Fruit fly (Drosophila melanogaster): ENCODE results near the gene Pld3.

Gene Pld3

DNA sequence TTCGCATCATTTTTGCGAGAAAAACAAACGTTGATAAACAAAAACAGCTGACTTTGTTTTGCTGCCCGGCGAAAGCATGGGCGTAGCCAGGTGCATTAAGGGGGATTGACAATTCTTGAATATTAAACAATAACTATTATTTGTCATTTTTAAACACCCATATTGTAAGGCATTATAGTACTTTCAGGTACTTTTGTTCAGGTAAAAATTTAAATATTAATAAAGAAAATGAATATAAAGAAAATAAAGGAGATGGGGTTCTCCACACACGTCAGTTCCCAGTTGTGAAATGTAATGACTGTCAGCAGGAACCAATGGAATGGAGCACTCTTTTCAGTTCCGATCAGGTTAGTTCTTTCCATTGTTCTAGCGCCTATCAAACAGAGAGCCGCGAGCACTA is at the start of gene Pld3, which contains the start of gene Coq3:
Gene Pld3, plus strand, starts transcription at position 294 of the 400 bp plus-strand sequence.
Gene Coq3, minus strand, starts transcription at position 58 of the 400 bp plus-strand sequence.
- no peak for TF ChIP-seq CG8478 (optimal IDR thresholded peaks at IDR 0.05)

DNA sequence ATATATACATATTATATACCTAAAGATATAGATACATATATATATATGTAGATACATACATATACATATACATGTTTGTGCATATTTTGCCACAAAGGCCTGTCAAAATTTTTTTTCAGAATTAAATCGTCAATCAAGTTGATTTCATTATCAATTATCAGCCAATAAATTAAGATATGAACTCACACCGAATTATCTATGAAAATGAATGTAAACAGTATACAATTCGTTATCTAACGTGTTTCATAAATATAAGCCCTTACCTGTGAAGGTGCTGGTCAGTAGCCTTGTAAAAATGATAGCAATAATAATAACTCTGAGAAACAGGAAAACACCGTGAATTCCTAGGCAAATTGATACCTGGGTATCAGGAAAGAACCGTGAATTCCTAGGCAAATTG is 49.0 kb upstream of the Pld3 start:
- TF ChIP-seq CTCF (optimal IDR thresholded peaks at IDR 0.05) (no peak), CG8478 (optimal IDR thresholded peaks at IDR 0.05) (no peak)

DNA sequence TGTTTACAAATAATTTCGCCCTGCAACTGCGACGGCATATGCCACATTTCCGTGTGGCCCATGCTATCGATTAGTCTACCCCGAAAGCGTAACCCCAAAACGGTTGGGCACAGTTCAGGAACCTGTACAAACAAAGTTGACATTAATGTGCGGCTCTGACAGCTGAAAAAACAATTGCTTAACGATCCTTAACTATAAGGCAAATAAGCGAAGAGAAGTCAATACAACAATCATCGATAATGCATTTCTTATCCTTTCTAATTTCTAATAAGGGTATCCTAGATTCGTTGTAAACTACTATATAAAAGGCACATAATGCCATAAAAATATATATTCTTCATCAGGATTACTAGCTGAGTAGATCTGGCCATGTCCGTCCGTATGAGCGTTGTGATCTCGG is 46.8 kb upstream of the Pld3 start:
- TF ChIP-seq CTCF (optimal IDR thresholded peaks at IDR 0.05) (no peak), CG8478 (optimal IDR thresholded peaks at IDR 0.05) (no peak)

DNA sequence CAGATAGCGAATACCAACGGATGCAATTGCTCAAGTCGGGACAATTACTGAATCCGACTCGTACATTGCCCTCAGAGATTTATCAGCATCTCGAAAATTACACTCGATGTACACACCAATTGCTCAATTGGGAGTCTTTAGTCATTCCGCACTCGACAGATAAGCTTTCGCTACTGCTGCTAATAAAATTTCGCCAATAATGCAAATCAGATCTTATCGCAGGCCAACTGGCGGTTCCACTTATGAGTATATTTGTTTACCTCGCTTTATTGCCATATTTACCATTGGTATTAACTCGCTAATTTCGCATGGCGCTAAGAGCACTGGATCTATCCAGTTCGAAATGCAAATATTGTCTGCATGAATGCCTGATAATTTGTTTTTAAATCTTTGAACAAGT is 45.1 kb upstream of the Pld3 start:
- TF ChIP-seq CG8478 (optimal IDR thresholded peaks at IDR 0.05): no peak
- no peak for TF ChIP-seq CTCF (optimal IDR thresholded peaks at IDR 0.05)

DNA sequence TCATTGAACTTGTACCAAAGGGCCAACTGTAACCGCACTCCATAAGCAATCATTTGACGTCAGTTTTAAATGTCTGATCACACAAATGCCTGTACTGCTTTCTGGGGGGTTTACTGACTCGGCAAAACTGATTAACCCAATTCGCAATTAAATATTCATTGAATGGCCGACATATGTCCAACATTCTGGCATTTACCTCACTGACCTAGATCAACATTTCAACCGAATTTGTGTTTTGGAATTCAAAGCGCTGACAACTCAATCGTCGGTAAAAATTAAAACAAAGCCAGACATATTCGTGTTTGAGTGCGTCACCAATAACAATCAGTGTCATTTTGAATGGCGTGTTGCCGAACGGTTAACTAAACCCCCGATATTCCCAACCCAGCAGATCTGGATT is 43.0 kb upstream of the Pld3 start:
- TF ChIP-seq CG8478 (optimal IDR thresholded peaks at IDR 0.05) (no peak), CTCF (optimal IDR thresholded peaks at IDR 0.05) (no peak)

DNA sequence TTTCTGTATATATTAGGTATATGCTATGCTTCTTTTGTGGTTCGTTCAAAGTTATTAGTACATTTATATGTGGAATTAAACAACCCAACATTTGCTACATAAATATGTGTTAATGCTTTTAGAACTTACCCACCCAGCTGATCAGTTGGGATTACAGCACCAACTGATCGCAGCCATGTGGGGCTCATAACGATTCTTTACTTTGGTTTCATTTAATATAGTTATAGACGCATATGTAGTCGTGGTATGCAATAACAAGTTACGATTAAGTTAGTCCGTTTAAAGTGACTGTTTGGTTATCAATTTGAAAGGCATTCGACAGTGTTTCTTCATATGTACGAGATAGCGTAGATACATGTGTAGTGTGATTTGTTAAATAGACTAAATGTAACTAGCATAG is 22.9 kb upstream of the Pld3 start:
- TF ChIP-seq CTCF (optimal IDR thresholded peaks at IDR 0.05): no peak
- TF ChIP-seq CG8478 (optimal IDR thresholded peaks at IDR 0.05): no peak

DNA sequence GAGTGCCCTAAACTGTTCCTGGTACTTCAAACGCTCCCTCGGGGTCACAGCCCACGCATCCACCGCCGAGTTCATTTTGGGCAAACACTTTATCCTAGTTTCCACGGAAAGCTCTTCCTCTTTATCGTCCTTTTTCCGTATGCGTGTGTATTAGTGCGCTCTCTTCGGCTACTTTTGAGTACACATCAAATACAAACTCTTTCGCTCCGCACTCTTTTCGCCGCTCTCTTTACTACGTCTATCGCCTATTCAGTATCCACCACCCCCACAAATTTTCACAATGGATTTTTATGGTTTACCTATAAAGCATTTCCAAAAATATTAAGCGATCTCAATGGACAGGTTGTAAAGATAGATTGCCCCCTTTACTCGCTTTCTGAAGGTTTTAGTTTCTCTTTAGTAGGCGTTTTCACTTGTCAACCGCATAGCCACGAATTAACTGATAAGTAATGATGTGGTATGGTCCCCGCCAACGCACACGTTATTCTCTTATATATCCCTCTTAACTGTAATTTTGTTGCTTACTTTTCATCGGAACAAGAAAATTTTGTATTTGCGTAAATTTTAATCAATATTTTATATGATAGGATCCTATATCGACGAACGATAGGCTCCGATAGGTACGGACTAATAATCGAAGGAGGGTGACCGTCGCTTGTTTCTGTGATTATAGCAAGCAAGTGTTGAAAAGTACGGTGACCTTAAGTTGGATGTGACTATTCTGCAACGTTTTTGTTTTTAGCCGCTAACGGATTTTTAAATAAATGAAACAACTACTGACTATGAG is 16.7 kb upstream of the Pld3 start, which contains the start of gene Dap160:
Gene Dap160, minus strand, starts transcription at position 634 of the 787 bp plus-strand sequence.
- no peak for TF ChIP-seq CG8478 (optimal IDR thresholded peaks at IDR 0.05)
- no peak for TF ChIP-seq CTCF (optimal IDR thresholded peaks at IDR 0.05)

DNA sequence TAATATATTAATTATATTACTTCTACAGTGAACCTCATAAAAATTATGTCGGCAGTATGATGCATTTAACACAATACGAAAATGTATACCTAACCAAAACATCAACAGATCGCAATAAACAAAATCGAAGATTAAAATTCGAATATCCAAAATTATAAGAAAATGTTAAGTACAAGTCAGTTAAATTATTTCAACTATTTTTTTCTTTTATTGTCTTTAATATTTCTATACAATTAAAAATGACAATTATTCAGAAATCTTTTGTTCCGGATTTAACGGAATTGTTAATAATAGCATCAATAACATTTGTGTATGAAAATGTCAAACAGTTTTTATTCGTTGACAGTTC is 16.2 kb upstream of the Pld3 start:
- no peak for TF ChIP-seq CG8478 (optimal IDR thresholded peaks at IDR 0.05)
- no peak for TF ChIP-seq CTCF (optimal IDR thresholded peaks at IDR 0.05)

DNA sequence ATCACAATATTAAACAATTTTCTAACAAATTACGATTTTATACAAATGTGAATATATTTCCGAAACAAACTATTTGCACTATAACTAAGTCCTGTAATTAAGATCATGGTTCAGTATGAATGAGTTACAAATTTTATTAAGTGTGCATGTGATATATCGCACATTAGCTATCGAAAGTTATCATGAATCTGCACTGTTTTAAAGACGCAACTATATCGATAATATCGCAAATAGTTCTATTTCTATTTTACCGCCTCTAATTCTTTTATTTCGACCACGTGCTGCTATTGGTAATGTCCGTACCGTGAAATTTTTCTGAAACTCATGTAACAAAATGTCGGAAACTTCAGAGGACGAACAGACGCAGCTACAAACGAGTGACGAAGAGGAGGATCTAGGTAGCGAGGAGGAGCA is 15.7 kb upstream of the Pld3 start, which contains the start of gene pths:
Gene pths, plus strand, starts transcription at position 258 of the 414 bp plus-strand sequence.
- no peak for TF ChIP-seq CG8478 (optimal IDR thresholded peaks at IDR 0.05)
- TF ChIP-seq CTCF (optimal IDR thresholded peaks at IDR 0.05): no peak

DNA sequence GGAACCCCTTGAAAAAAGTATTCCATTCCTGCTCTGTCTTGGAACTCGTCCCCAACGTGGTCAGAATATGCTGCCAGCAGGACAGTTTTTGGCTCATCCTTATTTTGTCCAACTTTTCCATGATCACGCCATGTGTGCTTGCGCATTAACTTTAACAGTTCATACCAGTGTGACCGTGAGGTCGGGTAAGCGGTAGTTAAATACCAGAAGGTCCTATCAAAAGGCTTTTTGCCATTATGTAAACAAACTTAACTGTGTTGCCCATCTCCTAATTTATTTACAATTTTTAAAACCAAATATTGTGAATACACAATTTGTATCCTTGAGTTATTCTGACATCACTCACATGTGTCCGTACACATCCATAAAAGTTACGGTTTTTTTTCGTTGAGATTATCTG is 10.4 kb upstream of the Pld3 start, which contains the start of gene del:
Gene del, minus strand, starts transcription at position 305 of the 400 bp plus-strand sequence.
- no peak for TF ChIP-seq CTCF (optimal IDR thresholded peaks at IDR 0.05)

DNA sequence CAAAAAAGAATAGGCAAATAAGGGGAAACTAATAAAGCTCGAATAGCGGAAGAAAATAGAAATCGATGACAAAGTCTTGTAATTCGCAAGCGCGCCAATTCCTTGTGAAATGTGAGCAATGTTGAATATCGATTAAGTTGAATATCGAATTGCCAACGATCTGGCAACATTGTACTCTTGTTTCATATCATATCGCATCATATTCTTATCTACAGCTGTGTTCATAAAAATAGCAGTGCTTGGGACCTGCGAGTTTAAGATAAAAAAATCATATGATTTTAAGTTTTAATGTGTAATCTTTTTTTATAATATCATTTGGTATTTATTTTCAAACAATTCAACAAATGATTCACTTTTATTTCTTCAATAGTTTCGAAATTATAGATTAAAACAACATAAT is 9.6 kb upstream of the Pld3 start:
- TF ChIP-seq CG8478 (optimal IDR thresholded peaks at IDR 0.05): no peak
- TF ChIP-seq CTCF (optimal IDR thresholded peaks at IDR 0.05): no peak

DNA sequence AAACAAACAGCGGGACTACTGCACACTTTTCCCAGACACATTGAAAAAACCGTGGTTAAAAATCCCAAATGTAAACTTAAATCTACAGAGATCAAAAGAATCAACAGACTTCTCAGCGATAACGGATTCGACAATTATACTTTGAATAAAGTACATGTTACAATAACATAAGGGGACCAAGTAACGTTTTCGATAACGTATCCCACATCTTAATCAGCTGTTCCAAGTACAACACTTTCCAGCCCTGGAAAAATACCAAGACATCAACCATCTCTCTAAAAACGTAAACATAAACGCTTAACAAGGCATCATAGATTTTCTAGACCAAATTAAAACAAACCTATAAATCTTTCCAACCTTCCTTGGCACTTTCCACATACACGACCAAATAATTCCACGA is 4.8 kb upstream of the Pld3 start:
- no peak for TF ChIP-seq CG8478 (optimal IDR thresholded peaks at IDR 0.05)

DNA sequence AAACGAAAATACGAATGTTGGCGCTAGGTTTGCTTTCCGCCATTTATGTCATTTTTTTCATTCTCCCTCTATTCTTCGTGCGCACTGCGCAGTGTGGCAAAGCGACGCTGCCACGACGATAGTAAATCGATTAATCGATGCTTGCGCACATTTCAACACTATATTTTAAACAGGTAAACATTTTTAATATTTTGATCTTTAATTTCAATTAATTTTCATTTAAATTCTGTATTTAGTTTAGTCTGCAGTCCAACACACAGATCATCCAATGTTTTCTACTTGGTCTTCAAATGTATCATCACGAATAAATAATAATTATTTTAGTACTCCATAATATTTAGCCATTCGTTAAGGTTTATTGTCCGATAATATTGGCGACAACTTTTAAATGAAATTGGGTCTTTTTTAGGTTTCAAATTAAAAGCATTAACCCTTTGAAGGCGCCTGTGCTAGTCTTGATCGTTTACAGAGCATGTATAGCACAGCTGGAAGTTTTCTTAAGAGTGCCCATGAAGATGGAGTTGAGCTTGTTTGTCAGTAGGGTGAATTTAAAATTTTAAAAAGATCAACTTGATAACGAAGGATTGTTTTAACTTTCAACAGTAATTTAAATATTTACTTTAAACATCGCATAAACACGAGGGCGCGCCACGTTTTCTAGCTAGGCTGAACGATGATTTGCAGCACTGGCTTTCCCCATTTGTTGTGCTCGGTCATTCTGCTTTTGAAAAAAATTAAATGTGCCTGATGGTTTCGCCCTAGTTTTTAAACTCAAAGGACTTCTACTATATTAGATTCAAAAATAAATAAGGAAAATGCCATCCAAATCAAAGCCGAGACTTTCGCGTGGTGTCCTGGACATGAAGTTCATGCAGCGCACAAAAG is 2.2 kb upstream of the Pld3 start, which contains the start of the genes Mpp6 and E2f2:
Gene Mpp6, plus strand, starts transcription at position 133 of the 885 bp plus-strand sequence.
Gene E2f2, minus strand, starts transcription at position 594 of the 885 bp plus-strand sequence.
- no peak for TF ChIP-seq CG8478 (optimal IDR thresholded peaks at IDR 0.05)
- no peak for TF ChIP-seq CTCF (optimal IDR thresholded peaks at IDR 0.05)

DNA sequence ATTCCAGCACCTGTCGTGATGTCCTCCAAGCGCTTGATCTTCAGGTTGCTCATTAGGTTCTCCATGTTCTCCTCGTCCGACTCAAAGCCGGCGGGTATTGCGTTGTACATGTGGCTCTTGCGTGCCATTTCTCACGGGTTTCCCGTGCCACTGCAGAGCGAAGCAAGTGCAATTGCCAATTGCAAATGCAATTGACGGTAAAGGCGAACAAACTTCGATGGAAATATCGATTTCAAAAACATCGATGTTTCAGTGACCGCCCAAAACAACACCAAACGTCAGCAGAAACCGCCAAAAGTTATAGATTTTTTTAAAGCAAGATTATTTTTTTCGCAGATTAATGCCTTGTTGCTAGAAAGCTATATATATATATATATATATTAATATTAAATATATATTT is 4.2 kb downstream of the Pld3 start, which contains the start of gene Nbr:
Gene Nbr, minus strand, starts transcription at position 209 of the 400 bp plus-strand sequence.
- no peak for TF ChIP-seq CG8478 (optimal IDR thresholded peaks at IDR 0.05)
- no peak for TF ChIP-seq CTCF (optimal IDR thresholded peaks at IDR 0.05)

DNA sequence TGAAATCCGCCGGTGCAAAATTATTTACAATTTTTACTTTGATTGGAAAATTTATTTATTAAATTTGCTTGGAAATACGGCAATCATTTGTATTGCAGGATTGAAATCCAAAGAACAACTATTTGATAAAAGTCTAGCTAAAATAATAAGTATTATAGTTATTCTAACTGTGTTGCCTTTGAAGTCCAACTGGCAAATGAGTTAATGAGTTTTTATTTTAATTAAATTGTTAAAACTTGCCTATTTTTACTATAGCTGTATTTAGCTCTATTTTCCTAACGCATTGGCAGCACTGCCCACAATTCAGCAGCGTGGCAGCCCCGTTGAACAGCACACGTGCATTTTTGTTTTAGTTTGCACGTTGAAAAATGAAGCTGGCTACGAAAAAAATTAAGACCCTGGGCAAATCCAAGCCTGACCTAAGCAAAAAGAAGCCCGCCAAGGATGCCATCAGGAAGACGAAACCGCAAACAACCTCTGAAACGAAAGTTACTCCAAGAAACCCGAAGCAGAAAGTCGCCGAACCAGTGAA is 4.7 kb downstream of the Pld3 start, which contains the start of gene Noc2:
Gene Noc2, plus strand, starts transcription at position 331 of the 532 bp plus-strand sequence.
- no peak for TF ChIP-seq CG8478 (optimal IDR thresholded peaks at IDR 0.05)
- no peak for TF ChIP-seq CTCF (optimal IDR thresholded peaks at IDR 0.05)
